Worm (Caenorhabditis elegans): ENCODE measurements around the gene ZC487.2.

ZC487.2 gene

DNA sequence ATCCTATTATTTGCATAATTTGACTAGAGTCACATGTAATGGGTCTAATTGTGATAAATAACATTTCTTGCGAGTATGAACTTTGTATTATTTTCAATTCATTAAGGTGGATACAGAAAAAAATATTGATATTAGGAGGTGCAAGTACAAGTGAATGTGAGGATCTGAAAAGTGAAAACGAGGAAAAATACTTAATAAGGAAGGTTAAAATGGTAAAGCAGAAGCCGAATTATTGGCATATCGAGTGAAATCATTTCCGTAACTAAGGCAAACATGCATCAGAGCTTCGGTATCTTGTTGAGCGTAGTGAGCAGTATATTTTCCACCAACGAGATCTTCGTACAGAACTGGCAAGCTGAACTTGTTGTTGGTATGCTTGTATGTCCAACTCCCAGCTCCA is 17.8 kb downstream of the ZC487.2 start:
- TF ChIP-seq nhr-67 (tag; optimal IDR thresholded peaks at IDR 0.05) (no peak), lin-39 (tag; optimal IDR thresholded peaks at IDR 0.05) (no peak), daf-12 (tag; optimal IDR thresholded peaks at IDR 0.05) (no peak), ztf-11 (tag; optimal IDR thresholded peaks at IDR 0.05) (no peak), nhr-76 (tag; optimal IDR thresholded peaks at IDR 0.05) (no peak), ceh-9 (tag; optimal IDR thresholded peaks at IDR 0.05) (no peak), aly-2 (tag; optimal IDR thresholded peaks at IDR 0.05) (no peak), eor-1 (tag; optimal IDR thresholded peaks at IDR 0.05) (no peak), lin-15B (tag; optimal IDR thresholded peaks at IDR 0.05) (no peak), nhr-77 (tag; optimal IDR thresholded peaks at IDR 0.05) (no peak), egl-5 (tag; optimal IDR thresholded peaks at IDR 0.05) (no peak), fos-1 (tag; optimal IDR thresholded peaks at IDR 0.05) (no peak), ceh-28 (tag; optimal IDR thresholded peaks at IDR 0.05) (no peak), fkh-2 (tag; optimal IDR thresholded peaks at IDR 0.05) (no peak), fkh-10 (GFP tag; optimal IDR thresholded peaks at IDR 0.05) (no peak)

ce11 chrV:6702692-6703091 is 19.6 kb downstream of the ZC487.2 start, which contains the start of gene era-1:
Gene era-1 (plus strand): TSS chrV:6703057.
- no peak for TF ChIP-seq eor-1 (tag; optimal IDR thresholded peaks at IDR 0.05)
- TF ChIP-seq snpc-4 (tag; optimal IDR thresholded peaks at IDR 0.05) = no peak
- TF ChIP-seq ztf-11 (tag; optimal IDR thresholded peaks at IDR 0.05) = no peak
- TF ChIP-seq sea-2 (GFP tag; optimal IDR thresholded peaks at IDR 0.05) = no peak
- no peak for TF ChIP-seq unc-39 (tag; optimal IDR thresholded peaks at IDR 0.05)

ce11 chrV:6699833-6700232 is 22.4 kb downstream of the ZC487.2 start:
- TF ChIP-seq ama-1 (optimal IDR thresholded peaks at IDR 0.05) (no peak), nhr-11 (tag; optimal IDR thresholded peaks at IDR 0.05) (no peak)

DNA sequence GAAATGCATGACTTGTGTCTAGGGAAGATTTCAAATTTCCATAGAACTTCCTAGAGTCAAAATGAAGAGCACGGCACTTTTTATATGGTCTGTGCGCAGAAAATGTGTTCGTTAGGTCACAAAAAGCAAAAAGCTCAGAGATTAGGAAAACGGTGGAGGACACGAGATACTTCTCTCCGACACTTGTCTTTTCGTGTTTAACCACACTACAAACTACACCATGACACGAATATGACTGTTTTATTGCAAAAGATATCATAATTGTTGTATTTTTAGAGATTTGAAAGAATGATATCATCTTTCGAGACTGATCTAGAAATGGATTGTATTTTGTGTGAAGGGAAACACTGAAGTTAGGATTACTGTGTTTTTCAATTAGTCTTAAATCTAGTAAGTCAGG is 23.3 kb downstream of the ZC487.2 start:
- TF ChIP-seq nhr-23 (tag; optimal IDR thresholded peaks at IDR 0.05) = no peak
- peak; percentile 1 for TF ChIP-seq nhr-25 (tag; optimal IDR thresholded peaks at IDR 0.05)
- TF ChIP-seq nhr-43 (tag; optimal IDR thresholded peaks at IDR 0.05; ENCODE audit: poor library complexity, severe bottlenecking) = peak; percentile 31
- no peak for TF ChIP-seq ceh-28 (tag; optimal IDR thresholded peaks at IDR 0.05)
- TF ChIP-seq fkh-10 (GFP tag; optimal IDR thresholded peaks at IDR 0.05) = no peak

DNA sequence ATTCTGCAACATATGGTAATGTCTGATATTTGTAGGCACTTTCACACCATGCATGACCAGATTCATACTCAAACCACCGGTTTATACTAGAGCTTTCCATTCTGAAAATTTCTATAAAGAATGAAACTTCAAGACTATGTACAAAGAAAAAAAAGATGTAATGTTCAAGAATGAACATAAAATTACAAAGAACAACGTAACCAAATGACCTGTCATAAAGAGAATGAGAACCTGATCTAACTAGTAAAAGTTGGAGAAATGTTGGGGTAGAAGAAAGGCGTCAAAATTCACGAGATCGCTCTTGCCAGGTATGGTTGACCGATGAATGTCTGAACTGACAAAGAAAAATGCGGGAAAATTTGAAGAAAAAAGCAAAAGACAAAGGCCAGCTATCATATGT is 24.7 kb downstream of the ZC487.2 start, which contains the start of gene W02F12.2:
Gene W02F12.2 (minus strand): TSS at position 101 of the 400 bp plus-strand sequence.
- TF ChIP-seq unc-39 (tag; optimal IDR thresholded peaks at IDR 0.05) (no peak), mdl-1 (tag; optimal IDR thresholded peaks at IDR 0.05) (no peak), ztf-4 (tag; optimal IDR thresholded peaks at IDR 0.05) (no peak), daf-12 (tag; optimal IDR thresholded peaks at IDR 0.05) (no peak), nhr-23 (tag; optimal IDR thresholded peaks at IDR 0.05) (no peak), egl-5 (tag; optimal IDR thresholded peaks at IDR 0.05) (no peak), elt-1 (tag; optimal IDR thresholded peaks at IDR 0.05) (no peak), nhr-28 (tag; optimal IDR thresholded peaks at IDR 0.05) (no peak), lsy-12 (tag; optimal IDR thresholded peaks at IDR 0.05) (no peak), hmg-11 (tag; optimal IDR thresholded peaks at IDR 0.05) (no peak), tbx-2 (tag; optimal IDR thresholded peaks at IDR 0.05) (no peak), skn-1 (tag; optimal IDR thresholded peaks at IDR 0.05) (no peak), nhr-11 (tag; optimal IDR thresholded peaks at IDR 0.05) (no peak), mml-1 (tag; optimal IDR thresholded peaks at IDR 0.05) (no peak), nhr-67 (tag; optimal IDR thresholded peaks at IDR 0.05) (no peak), R02D3.7 (tag; optimal IDR thresholded peaks at IDR 0.05) (no peak), aly-2 (tag; optimal IDR thresholded peaks at IDR 0.05) (no peak), pqm-1 (tag; optimal IDR thresholded peaks at IDR 0.05) (no peak), nhr-12 (tag; optimal IDR thresholded peaks at IDR 0.05) (no peak)

DNA sequence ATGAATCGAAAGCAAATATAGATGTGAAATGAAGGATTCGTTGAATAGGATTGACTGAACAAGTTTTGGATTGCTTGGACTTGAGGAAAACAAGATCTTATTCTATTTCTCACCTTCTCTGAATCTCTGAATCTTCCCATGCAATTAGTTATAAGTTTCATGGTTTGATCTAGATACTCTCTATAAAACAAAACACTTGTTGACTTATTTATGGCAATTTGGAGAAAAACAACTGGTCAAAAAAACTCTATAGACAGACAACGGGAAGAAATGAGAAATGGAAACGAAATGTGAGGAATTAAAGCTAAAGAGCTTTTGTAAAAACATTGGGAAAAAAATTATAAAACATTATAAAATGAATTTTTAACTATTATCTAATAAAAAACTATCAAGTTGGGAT is 27.6 kb downstream of the ZC487.2 start, which contains the start of gene W02F12.8:
Gene W02F12.8 (minus strand): TSS at position 101 of the 400 bp plus-strand sequence.
- TF ChIP-seq sea-2 (GFP tag; optimal IDR thresholded peaks at IDR 0.05) = no peak
